Fruit fly (Drosophila melanogaster) S2 (cell line): ENCODE measurements around the gene nol.

Experiments used
- CG8478 ChIP-seq: fragments of >200 bp; optimal IDR thresholded peaks from 2 replicates; lab custom pipeline; 2018
- CTCF ChIP-seq, 2 experiments: fragments of >200 bp; optimal IDR thresholded peaks; 2 replicates each; lab custom pipeline; 2018

DNA sequence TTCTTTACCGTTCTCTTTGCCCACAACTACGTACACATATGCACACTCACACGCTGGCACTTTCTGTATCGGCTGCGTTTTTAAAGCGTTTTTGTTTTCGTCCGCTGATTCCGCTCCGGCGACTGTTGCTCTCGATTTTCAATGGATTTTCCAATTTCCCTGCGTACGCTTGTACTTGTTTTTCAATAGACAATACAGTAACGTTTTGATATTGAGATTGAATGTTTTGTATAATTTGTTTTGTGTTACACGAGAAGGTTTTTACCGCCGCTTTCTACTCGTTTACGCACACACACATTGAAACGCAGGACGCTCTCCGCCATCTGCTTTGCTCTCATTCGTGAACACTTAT is 38.0 kb upstream of the nol start:
- TF ChIP-seq CTCF (optimal IDR thresholded peaks at IDR 0.05; lab: Kevin White, UChicago) (no peak), CG8478 (lab: Kevin White, UChicago) (no peak)
